Fruit fly (Drosophila melanogaster): ENCODE measurements around the gene CG6125.

CG6125 gene

DNA sequence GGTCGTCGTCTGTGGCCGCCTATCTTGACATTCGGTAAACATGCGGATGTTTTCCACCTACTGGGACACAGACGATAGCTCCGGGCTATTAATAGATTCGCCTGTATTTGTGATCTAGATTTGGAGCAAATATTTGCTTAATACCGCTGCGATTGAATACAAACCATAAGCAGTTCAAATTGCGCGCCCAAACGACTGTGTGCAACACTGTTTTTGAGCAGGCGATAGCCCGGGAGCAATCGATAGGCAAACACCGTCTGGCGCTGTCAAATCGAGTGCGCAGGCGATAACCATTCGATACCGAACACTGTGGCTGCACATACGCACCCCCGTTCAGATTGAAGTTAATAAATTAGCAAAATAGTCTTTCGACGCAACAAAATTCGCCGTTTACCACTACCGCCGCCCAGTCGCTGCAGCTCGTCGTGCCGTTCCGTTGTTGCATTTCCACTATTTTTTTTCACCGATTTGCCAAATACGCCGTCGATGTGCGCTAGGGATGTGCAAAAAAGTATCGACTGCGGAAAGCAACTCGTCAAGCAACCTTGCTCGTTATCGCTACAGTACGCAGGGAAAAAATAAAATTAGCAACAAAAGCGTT is 1.4 kb upstream of the CG6125 start, which contains the start of gene Atx2 (continued):
- peak; percentile 32; the same call in 1 of the 2 replicates for TF ChIP-seq ranshi (GFP tag; IDR thresholded peaks at IDR 0.05)
- TF ChIP-seq chn (GFP tag; optimal IDR thresholded peaks at IDR 0.05) = peak; percentile 3
- TF ChIP-seq CG9727 (GFP tag; optimal IDR thresholded peaks at IDR 0.05) = no peak
- no peak for TF ChIP-seq cg (GFP tag; optimal IDR thresholded peaks at IDR 0.05)
- no peak for TF ChIP-seq Fer2 (tag; optimal IDR thresholded peaks at IDR 0.05)
- TF ChIP-seq sens (GFP tag) = peak; percentile 76
- TF ChIP-seq br (optimal IDR thresholded peaks at IDR 0.05) = no peak
- TF ChIP-seq Nf-YA (GFP tag; IDR thresholded peaks at IDR 0.05) = no peak
- TF ChIP-seq Asciz (GFP tag; optimal IDR thresholded peaks at IDR 0.05) = peak; percentile 12
- TF ChIP-seq HmgZ (tag; optimal IDR thresholded peaks at IDR 0.05) = peak; percentile 74
- TF ChIP-seq sr (GFP tag; IDR thresholded peaks at IDR 0.05) = no peak
- TF ChIP-seq sob (GFP tag; IDR thresholded peaks at IDR 0.05) = peak; percentile 57; the same call in 1 of the 2 replicates
- no peak for TF ChIP-seq ind (GFP tag; optimal IDR thresholded peaks at IDR 0.05)
- TF ChIP-seq Antp (GFP tag; optimal IDR thresholded peaks at IDR 0.05) = peak; percentile 45
- no peak for TF ChIP-seq ap (GFP tag; IDR thresholded peaks at IDR 0.05)
- peak; percentile 96 for TF ChIP-seq vnd (GFP tag; IDR thresholded peaks at IDR 0.05; ENCODE audit: partially characterized antibody)
- TF ChIP-seq tap (tag; optimal IDR thresholded peaks at IDR 0.05) = no peak
- TF ChIP-seq vvl (GFP tag; IDR thresholded peaks at IDR 0.05) = peak; percentile 60
- TF ChIP-seq C15 (GFP tag; IDR thresholded peaks at IDR 0.05) = no peak
- no peak for TF ChIP-seq aop (GFP tag; IDR thresholded peaks at IDR 0.05)
- peak; percentile 65 for TF ChIP-seq Bdp1 (GFP tag; optimal IDR thresholded peaks at IDR 0.05)
- peak; percentile 17 for TF ChIP-seq tx (GFP tag; optimal IDR thresholded peaks at IDR 0.05)
- TF ChIP-seq Gug (GFP tag; IDR thresholded peaks at IDR 0.05) = peak; percentile 30; the same call in 1 of the 4 replicates
- no peak for TF ChIP-seq D (optimal IDR thresholded peaks at IDR 0.05)
- no peak for TF ChIP-seq D (GFP tag; optimal IDR thresholded peaks at IDR 0.05)
- no peak for TF ChIP-seq z (GFP tag; IDR thresholded peaks at IDR 0.05)
- no peak for TF ChIP-seq Kr (GFP tag; optimal IDR thresholded peaks at IDR 0.05)
- peak; percentile 98 for TF ChIP-seq Dref (GFP tag; IDR thresholded peaks at IDR 0.05)
- TF ChIP-seq CG2199 (GFP tag; IDR thresholded peaks at IDR 0.05) = 0 out of 3 replicates have a peak, but pooled peaks have one; percentile 42
- no peak for TF ChIP-seq Oli (tag; optimal IDR thresholded peaks at IDR 0.05)
- 0 out of 2 replicates have a peak, but pooled peaks have one; percentile 22 for TF ChIP-seq stc (GFP tag; IDR thresholded peaks at IDR 0.05)
- TF ChIP-seq Usf (GFP tag; optimal IDR thresholded peaks at IDR 0.05) = no peak
- peak; percentile 92 for TF ChIP-seq CG6791 (GFP tag; IDR thresholded peaks at IDR 0.05; ENCODE audit: partially characterized antibody)
- TF ChIP-seq CG4282 (GFP tag; optimal IDR thresholded peaks at IDR 0.05) = peak; percentile 6
- TF ChIP-seq CG34376 (GFP tag; optimal IDR thresholded peaks at IDR 0.05) = no peak
- TF ChIP-seq NC2α (GFP tag; optimal IDR thresholded peaks at IDR 0.05) = no peak
- TF ChIP-seq CG11504 (tag; optimal IDR thresholded peaks at IDR 0.05) = peak; percentile 19
- TF ChIP-seq CG7372 (GFP tag; IDR thresholded peaks at IDR 0.05) = no peak
- peak; percentile 47; the same call in 1 of the 2 replicates for TF ChIP-seq ssp (GFP tag; IDR thresholded peaks at IDR 0.05)
- peak; percentile 19 for TF ChIP-seq CG18476 (GFP tag; optimal IDR thresholded peaks at IDR 0.05)
- TF ChIP-seq Rx (GFP tag; IDR thresholded peaks at IDR 0.05) = peak; percentile 23; the same call in 1 of the 2 replicates
- no peak for TF ChIP-seq CG17802 (tag; optimal IDR thresholded peaks at IDR 0.05)
- TF ChIP-seq dimm (GFP tag; IDR thresholded peaks at IDR 0.05) = no peak
- no peak for TF ChIP-seq jing (GFP tag; optimal IDR thresholded peaks at IDR 0.05)
- peak; percentile 70 for TF ChIP-seq dm (GFP tag; optimal IDR thresholded peaks at IDR 0.05)
- TF ChIP-seq CG14860 (GFP tag; IDR thresholded peaks at IDR 0.05; ENCODE audit: partially characterized antibody) = peak; percentile 97
- no peak for TF ChIP-seq gcm2 (GFP tag; optimal IDR thresholded peaks at IDR 0.05)
- 0 out of 2 replicates have a peak, but pooled peaks have one; percentile 21 for TF ChIP-seq CG31441 (GFP tag; IDR thresholded peaks at IDR 0.05)
- no peak for TF ChIP-seq CG6683 (GFP tag; optimal IDR thresholded peaks at IDR 0.05)
- peak; percentile 11 for TF ChIP-seq CG3065 (GFP tag; optimal IDR thresholded peaks at IDR 0.05)
- no peak for TF ChIP-seq CG15696 (tag; optimal IDR thresholded peaks at IDR 0.05)
- TF ChIP-seq CG8281 (tag; optimal IDR thresholded peaks at IDR 0.05) = no peak

Measured in whole organism, embryonic.